Worm (Caenorhabditis elegans): ENCODE data around the gene aat-7.

Gene aat-7

DNA sequence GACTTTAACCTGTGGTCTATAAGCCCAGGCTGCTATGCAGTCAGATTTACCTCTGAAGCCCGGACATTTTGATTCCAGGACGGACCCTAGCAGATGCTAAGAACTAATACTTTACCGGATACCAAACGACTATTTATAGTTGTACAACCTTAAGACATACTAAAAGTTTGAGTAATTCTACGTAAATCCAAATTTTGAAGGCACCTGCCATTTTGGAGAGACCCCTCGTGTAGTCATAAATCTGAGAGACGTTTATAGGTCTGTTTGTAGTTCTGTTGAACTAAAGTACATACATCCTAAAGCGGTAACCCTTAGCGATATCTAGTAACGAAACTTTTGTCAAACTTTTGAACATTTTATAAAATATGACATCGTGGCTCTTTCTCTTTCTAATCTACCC is 11.7 kb downstream of the aat-7 start, which contains the start of gene F54D12.2:
Gene F54D12.2, plus strand, starts transcription at position 301 of the 400 bp plus-strand sequence.
- no peak for TF ChIP-seq set-16 (GFP tag; IDR thresholded peaks at IDR 0.05)
- no peak for TF ChIP-seq T20F7.1 (GFP tag; optimal IDR thresholded peaks at IDR 0.05)
- TF ChIP-seq rbr-2 (tag; optimal IDR thresholded peaks at IDR 0.05): no peak
- no peak for TF ChIP-seq aly-2 (tag; optimal IDR thresholded peaks at IDR 0.05)
- TF ChIP-seq dve-1 (tag; optimal IDR thresholded peaks at IDR 0.05; ENCODE audit: insufficient read depth): no peak
- no peak for TF ChIP-seq zip-2 (tag; optimal IDR thresholded peaks at IDR 0.05)
- TF ChIP-seq nhr-76 (tag; optimal IDR thresholded peaks at IDR 0.05): no peak
- TF ChIP-seq php-3 (GFP tag; IDR thresholded peaks at IDR 0.05): no peak
- no peak for TF ChIP-seq daf-12 (tag; optimal IDR thresholded peaks at IDR 0.05)
- no peak for TF ChIP-seq arid-1 (GFP tag; conservative IDR thresholded peaks at IDR 0.05)
- TF ChIP-seq skn-1 (tag; optimal IDR thresholded peaks at IDR 0.05): no peak
- TF ChIP-seq spr-1 (tag; optimal IDR thresholded peaks at IDR 0.05): no peak
- TF ChIP-seq zfp-2 (tag; optimal IDR thresholded peaks at IDR 0.05): no peak
- no peak for TF ChIP-seq Y48G9A.11 (GFP tag; IDR thresholded peaks at IDR 0.05)

DNA sequence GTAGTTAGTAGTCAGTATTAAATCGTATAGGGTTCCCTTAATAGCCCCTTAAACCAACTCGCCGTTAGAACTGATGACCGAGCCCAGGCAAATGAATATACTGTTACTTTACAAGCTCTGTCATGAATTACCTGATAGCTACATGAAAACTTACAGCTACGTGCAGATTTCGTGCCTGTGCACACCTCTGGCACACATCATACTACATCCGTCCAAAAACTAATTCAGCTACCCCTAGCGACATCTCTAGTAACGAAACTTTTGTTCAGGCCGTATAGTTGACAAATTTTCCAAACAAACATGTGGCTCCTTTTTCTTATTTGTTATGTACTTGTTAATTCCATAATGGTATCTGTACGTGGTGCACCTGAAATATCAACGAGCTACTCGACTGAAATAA is 13.4 kb downstream of the aat-7 start, which contains the start of gene F54D12.1:
Gene F54D12.1, plus strand, starts transcription at position 301 of the 400 bp plus-strand sequence.
- TF ChIP-seq nhr-77 (tag; optimal IDR thresholded peaks at IDR 0.05) (no peak), Y5F2A.4 (GFP tag; optimal IDR thresholded peaks at IDR 0.05) (no peak)

DNA sequence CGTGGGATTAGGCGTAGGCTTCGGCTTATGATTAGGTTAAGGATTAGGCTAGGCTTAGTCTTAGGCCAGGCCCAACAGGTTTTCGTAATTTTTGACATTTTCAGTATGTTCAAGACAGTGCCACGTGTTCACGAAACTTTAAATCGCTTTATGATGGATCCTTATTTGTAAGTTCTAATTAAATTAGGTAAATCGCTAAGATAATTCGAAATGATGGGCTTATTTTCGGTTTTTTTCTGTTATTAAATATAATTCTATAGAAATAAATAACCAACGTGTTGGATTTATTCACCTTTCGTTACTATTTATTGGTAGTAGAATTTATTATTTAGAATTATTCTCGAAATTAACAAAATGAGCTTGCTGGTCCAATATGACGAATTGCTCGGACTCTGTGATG is 14.8 kb downstream of the aat-7 start, which contains the start of gene Y51H7C.8:
Gene Y51H7C.8, plus strand, starts transcription at position 301 of the 400 bp plus-strand sequence.
- no peak for TF ChIP-seq php-3 (GFP tag; IDR thresholded peaks at IDR 0.05)
- no peak for TF ChIP-seq F10B5.3 (tag; optimal IDR thresholded peaks at IDR 0.05)
- TF ChIP-seq lim-7 (GFP tag; IDR thresholded peaks at IDR 0.05): no peak
- no peak for TF ChIP-seq nhr-10 (tag; optimal IDR thresholded peaks at IDR 0.05)
- TF ChIP-seq fos-1 (tag; optimal IDR thresholded peaks at IDR 0.05): no peak
- TF ChIP-seq madf-9 (GFP tag; conservative IDR thresholded peaks at IDR 0.05): no peak
- TF ChIP-seq attf-4 (tag; optimal IDR thresholded peaks at IDR 0.05): no peak
- TF ChIP-seq mxl-3 (GFP tag; optimal IDR thresholded peaks at IDR 0.05): no peak
- no peak for TF ChIP-seq zip-11 (GFP tag; IDR thresholded peaks at IDR 0.05)
- no peak for TF ChIP-seq mdt-29 (GFP tag; IDR thresholded peaks at IDR 0.05)
- no peak for TF ChIP-seq ceh-20 (GFP tag; IDR thresholded peaks at IDR 0.05)
- no peak for TF ChIP-seq hlh-30 (tag; optimal IDR thresholded peaks at IDR 0.05; ENCODE audit: insufficient read depth)
- TF ChIP-seq ctbp-1 (GFP tag; IDR thresholded peaks at IDR 0.05): no peak
- TF ChIP-seq jun-1 (tag; optimal IDR thresholded peaks at IDR 0.05): no peak
- TF ChIP-seq ces-1 (GFP tag; optimal IDR thresholded peaks at IDR 0.05): no peak
- TF ChIP-seq tag-97 (GFP tag; IDR thresholded peaks at IDR 0.05): no peak
- TF ChIP-seq saeg-2 (GFP tag; IDR thresholded peaks at IDR 0.05): no peak
- TF ChIP-seq egl-27 (tag; optimal IDR thresholded peaks at IDR 0.05): no peak

DNA sequence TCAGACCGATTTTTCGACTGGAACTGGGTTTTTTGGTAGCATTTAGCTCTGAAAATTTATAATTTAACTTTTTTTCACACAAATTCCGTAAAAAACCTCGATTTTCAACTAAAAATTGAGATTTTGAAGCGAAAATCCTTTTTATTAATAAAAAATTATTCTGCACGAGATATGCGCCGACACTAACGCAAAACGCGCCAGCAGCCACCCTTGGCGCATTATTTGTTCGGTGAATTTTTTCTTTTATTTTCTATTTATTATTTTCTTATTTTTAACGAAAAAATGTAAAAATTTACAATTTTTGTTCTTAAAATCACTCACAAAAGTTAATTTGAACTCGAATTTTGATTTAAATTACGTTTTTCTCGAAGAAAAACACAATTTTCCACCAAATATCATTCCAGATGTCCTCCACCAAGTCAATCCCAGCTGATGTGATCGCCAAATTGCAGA is 15.5 kb downstream of the aat-7 start, which contains the start of gene Y51H7C.7:
Gene Y51H7C.7, plus strand, starts transcription at position 403 of the 453 bp plus-strand sequence.
- no peak for TF ChIP-seq nhr-48 (tag; optimal IDR thresholded peaks at IDR 0.05)
- TF ChIP-seq ceh-20 (GFP tag; IDR thresholded peaks at IDR 0.05): no peak
- no peak for TF ChIP-seq jun-1 (tag; optimal IDR thresholded peaks at IDR 0.05)
- peak; percentile 27; the same call in 1 of the 2 replicates for TF ChIP-seq dmd-6 (GFP tag; IDR thresholded peaks at IDR 0.05)
- no peak for TF ChIP-seq T26A8.4 (GFP tag; IDR thresholded peaks at IDR 0.05)
- TF ChIP-seq nhr-25 (tag; optimal IDR thresholded peaks at IDR 0.05; ENCODE audit: borderline replicate concordance, insufficient read depth): no peak
- TF ChIP-seq dpl-1 (GFP tag; optimal IDR thresholded peaks at IDR 0.05): peak; percentile 70
- TF ChIP-seq nhr-41 (GFP tag; IDR thresholded peaks at IDR 0.05): no peak
- TF ChIP-seq F37D6.2 (tag; optimal IDR thresholded peaks at IDR 0.05): peak; percentile 44
- TF ChIP-seq rbr-2 (tag; optimal IDR thresholded peaks at IDR 0.05): peak; percentile 51
- no peak for TF ChIP-seq F10B5.3 (tag; optimal IDR thresholded peaks at IDR 0.05)
- TF ChIP-seq dmd-9 (GFP tag; IDR thresholded peaks at IDR 0.05): no peak
- peak; percentile 39 for TF ChIP-seq spr-1 (tag; optimal IDR thresholded peaks at IDR 0.05)
- peak; percentile 50; the same call in 1 of the 2 replicates for TF ChIP-seq Y48G9A.11 (GFP tag; IDR thresholded peaks at IDR 0.05)
- no peak for TF ChIP-seq ztf-7 (tag; optimal IDR thresholded peaks at IDR 0.05)
- peak; percentile 84 for TF ChIP-seq mes-2 (tag; optimal IDR thresholded peaks at IDR 0.05; ENCODE audit: poor library complexity, severe bottlenecking)
- peak; percentile 28 for TF ChIP-seq nhr-28 (tag; optimal IDR thresholded peaks at IDR 0.05)
- TF ChIP-seq lsy-2 (tag; optimal IDR thresholded peaks at IDR 0.05): no peak
- no peak for TF ChIP-seq tra-1 (GFP tag; IDR thresholded peaks at IDR 0.05)
- peak; percentile 8 for TF ChIP-seq F49E8.2 (tag; optimal IDR thresholded peaks at IDR 0.05; ENCODE audit: borderline replicate concordance)
